Fruit fly (Drosophila melanogaster) whole organism: Measurements from ENCODE around the gene CG6006.

Experiments used
- CG8478 ChIP-seq: fragments of >200 bp; optimal IDR thresholded peaks from 2 replicates; lab custom pipeline; 2018; ENCODE audit warnings: inconsistent platforms
- Dll ChIP-seq: fragments of >200 bp; optimal IDR thresholded peaks from 2 replicates; lab custom pipeline; 2017
- EcR ChIP-seq, 2 experiments: fragments of >200 bp; optimal IDR thresholded peaks; 2 replicates each; lab custom pipeline; 2017; ENCODE audit warnings: missing biosample characterization in 2 of 2, missing genetic modification characterization in 2 of 2, missing genetic modification reagents in 2 of 2
- pan ChIP-seq: fragments of >200 bp; optimal IDR thresholded peaks from 2 replicates; lab custom pipeline; 2017
- psq ChIP-seq: fragments of >200 bp; optimal IDR thresholded peaks from 2 replicates; lab custom pipeline; 2017
- usp ChIP-seq: fragments of >200 bp; optimal IDR thresholded peaks from 2 replicates; lab custom pipeline; 2017; ENCODE audit warnings: missing biosample characterization, missing genetic modification characterization, mixed read lengths

Gene CG6006

DNA sequence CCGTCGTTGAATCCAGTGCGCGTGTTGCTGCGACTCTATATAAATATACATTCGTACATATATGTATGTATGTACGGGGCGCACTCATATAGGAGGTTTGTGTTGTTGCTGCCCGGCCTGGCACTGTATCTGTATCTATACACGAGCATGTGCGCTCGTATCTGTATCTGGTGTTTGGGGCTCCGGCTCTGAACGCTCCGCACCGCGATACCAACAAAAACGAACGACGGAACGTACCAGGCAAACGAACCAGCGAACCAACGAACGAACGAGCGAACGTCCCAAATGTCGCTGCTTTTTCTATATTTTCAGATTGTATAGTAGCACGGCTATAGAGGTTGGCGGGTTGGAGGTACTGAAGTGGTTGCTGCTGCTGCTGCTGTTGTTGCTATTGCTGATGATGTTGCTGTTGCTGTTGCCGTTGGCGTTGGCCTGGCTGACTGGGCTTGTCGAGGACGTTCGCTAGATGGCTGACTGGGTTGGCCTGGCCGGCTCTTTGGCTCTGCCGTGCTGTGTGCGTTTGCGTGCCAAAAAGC, 52.4 kb downstream of the CG6006 start:
- no peak for TF ChIP-seq usp (GFP tag; lab: Kevin White, UChicago)
- TF ChIP-seq CG8478 (lab: Kevin White, UChicago) = no peak
- TF ChIP-seq psq (lab: Kevin White, UChicago) = no peak
- TF ChIP-seq EcR (GFP tag; optimal IDR thresholded peaks at IDR 0.05; lab: Kevin White, UChicago) = peak in 1 of 2 experiments; percentile 41
- TF ChIP-seq pan (lab: Kevin White, UChicago) = no peak
- TF ChIP-seq Dll (lab: Kevin White, UChicago) = no peak

DNA sequence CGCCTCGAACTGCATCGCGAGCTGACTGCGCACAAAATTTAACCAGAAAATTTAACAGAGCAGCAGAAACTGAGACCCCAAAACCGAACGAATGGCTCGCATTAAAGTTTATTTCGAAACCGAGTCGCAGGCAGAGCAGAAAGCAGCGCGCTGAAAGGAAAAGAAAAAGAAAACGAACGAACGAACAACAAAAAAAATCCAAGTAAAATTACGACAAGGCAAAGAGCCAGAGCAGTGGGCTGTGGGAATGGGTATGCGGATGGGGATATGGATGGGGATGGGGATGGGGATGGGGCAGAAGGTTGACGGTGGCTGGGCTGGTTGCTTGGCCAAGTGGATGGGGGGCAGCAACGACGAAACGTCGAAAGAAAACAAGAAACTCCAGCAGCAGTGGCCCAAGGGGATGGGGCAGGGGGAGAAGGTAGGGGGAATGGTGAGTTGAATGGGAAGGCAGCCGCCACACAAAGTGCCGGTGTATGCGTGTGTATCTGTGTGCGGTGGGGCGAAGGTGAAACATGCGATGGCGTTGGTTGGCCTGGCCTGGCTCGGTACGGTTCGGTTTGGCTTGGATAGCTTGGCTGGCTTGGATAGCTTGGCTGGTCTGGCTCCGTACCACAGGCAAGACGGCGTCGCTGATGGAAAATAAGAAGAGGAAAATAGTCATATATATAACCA, 53.5 kb downstream of the CG6006 start:
- no peak for TF ChIP-seq usp (GFP tag; lab: Kevin White, UChicago)
- TF ChIP-seq EcR (GFP tag; optimal IDR thresholded peaks at IDR 0.05; lab: Kevin White, UChicago) = peak in 1 of 2 experiments; percentile 19

DNA sequence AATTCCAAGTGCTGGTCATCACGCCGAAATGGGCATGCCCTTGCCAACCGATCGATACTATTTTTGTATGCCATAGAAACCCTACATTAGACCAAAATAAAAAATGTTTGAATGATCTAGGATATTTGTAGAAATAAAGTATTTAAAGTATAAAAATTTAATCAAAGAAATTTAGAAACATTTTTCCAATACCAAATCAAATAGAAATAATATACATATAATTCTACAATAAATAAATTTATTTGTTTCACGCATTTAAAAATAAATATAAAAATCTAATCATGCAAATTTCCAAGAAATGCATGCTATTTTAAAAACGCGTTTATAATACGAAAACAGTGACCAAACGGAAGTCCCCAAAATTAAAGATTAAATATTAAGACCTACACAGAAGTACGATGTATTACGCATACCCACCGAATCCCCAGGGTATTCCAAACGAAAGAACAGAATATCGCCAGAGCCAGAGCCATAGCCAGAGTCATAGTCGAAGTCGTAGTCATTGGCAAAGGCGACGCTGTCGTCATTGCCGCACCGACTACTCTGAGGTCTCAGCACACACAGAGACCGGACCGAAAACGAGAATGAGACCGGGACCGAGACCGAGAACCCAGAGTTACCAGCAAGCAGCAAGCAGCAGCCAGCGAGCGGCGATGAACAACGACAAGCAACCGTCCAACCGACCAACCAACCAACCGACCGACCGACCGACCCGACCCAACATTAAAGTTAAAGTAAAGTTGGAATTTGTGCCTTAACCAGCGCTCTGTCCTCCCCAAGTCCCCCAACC, 54.3 kb downstream of the CG6006 start:
- TF ChIP-seq psq (lab: Kevin White, UChicago) (no peak), pan (lab: Kevin White, UChicago) (peak; percentile 70)

DNA sequence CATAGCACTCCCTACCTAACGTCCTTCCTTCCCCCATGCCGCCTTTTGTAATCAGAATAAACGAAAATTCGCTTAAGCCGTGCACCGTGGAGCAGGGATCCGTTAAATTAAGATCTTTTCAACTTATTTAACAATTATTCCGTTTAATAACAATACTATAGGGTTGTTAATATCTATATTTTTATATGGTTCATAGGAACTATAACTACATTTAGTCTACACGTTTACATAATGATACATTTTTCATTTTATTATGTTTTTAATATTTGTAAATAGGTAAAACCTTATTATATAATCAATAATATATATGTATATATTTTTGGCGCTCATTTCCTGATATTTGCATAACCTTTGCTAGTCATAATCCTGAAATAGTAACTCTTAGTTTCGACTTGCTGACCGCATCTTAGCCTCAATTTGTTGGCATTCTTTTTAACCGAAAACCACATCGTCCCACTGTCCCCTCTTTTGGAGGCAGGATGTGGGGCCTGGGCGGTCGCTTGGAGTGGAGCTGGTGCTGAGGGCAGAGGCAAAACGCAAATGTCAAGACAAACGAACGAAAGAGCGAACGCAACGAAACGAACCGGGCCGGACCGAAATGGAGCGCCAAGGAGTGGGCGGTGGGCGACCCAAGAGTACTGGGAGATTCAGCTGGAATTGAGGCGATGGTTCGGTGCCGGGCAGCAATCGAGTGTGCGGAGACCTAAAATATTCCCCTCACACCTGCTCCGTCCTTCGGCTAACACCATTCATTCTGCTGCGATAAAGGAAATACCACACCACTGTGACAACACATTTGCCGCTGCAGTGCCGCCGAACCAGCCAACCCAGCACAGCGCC, 55.2 kb downstream of the CG6006 start:
- no peak for TF ChIP-seq EcR (GFP tag; optimal IDR thresholded peaks at IDR 0.05; lab: Kevin White, UChicago)
- TF ChIP-seq pan (lab: Kevin White, UChicago) = no peak
- TF ChIP-seq CG8478 (lab: Kevin White, UChicago) = no peak
- TF ChIP-seq usp (GFP tag; lab: Kevin White, UChicago) = no peak
- peak; percentile 23 for TF ChIP-seq Dll (lab: Kevin White, UChicago)

DNA sequence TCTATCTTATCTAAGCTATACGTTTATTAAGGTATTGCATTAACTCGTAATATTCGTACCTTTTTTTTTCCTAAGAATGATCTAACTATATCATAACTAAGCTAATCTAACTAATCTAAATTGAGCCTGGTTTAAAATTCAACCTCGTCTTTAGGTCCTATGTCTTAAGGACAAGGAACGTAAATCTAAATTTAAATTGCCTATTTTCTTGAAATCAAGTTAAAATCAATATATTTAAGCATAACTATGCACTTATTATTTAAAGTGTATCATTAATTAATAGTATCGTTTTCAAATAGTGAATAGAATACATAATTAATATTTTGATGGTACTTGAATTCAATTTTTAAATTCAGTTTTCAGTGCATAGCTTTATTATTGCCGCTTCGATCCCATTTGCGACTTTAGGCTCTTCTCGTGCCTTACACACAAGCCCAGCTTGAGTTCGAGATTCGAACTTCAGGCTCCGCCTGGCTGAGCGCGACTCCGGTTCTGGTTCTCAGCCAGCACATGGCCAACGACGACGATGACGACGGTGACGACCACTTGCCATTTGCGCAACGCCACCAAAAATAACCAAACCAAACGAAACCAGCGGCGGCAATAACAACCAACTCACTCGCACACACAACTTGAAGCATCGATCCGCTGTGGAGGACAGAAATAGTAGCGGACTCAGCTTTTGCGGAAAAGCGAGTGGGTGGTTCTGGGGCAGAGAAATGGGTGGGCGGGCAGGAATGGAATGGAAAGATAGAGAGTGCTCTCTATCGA, 56.2 kb downstream of the CG6006 start:
- TF ChIP-seq Dll (lab: Kevin White, UChicago) (no peak), pan (lab: Kevin White, UChicago) (no peak)

DNA sequence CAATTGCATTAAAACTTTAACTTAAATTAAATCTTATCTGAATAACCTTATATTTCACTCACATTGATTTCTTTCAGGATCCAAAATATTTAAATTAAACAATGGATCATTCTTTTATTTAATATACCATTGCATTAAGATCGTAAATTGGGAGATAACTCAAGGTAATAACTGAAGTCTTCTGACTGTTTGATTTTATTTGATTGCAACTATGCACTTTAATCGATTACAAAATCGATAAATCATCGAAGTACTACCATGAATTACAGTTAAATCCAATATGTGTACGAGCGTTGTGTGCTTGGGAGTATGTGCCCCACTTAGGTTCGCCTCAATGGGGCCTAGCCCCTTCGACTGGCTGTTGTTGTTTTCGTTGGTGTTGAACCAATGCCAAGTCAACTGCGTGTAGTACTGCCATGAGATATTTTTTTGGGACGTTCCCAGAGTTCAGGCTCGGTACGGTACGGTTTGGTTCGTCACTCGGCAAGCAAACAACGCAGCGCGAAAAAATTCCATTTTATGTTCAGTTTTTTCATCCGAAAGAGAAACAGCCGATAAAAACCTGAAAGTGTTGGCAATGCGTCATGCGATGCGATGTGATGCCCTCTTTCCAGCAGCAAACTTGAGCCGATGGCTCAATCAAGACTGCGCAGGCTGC, 57.2 kb downstream of the CG6006 start:
- TF ChIP-seq CG8478 (lab: Kevin White, UChicago) (no peak), EcR (GFP tag; optimal IDR thresholded peaks at IDR 0.05; lab: Kevin White, UChicago) (no peak), psq (lab: Kevin White, UChicago) (no peak), Dll (lab: Kevin White, UChicago) (no peak), usp (GFP tag; lab: Kevin White, UChicago) (no peak), pan (lab: Kevin White, UChicago) (no peak)

DNA sequence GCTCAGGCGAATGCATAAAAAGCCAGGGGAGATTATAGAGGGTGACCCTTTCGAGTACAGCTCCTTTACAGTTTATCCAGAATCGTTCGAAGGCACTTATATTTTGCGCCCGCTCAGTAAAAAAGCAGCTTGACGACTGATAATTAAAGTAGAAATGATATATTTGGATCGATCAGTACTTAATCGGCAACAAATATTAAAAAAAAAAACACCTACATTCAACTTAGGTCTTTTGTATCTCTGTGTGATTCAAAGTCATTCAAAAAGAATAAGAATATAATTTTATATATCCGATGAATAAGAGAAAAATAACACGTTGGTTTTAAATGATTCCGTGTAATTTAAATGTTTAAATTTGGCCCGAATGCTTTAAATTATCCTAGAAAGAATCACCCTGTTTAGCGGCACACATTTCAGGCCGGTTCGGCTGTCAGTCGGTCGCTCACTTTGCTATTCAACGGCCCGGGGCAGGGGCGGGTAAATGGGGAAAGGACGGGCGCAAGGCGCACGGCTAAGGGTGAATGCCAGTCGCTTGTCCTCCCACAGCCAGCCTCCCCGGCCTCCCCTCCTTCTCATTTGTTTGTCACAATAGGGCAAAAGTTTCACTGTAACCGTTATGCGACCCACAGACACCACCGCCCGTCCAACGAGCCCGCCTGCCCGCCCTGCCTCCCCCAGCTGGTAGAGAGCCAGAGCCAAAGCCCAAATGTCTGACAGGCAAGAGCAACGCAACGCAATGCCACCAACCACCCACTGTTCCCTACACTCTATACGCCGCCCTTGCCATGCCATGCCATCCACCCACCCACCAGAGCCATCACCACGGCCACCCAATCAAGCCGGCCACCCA, 58.3 kb downstream of the CG6006 start:
- TF ChIP-seq usp (GFP tag; lab: Kevin White, UChicago) = no peak
- TF ChIP-seq EcR (GFP tag; optimal IDR thresholded peaks at IDR 0.05; lab: Kevin White, UChicago) = no peak
- no peak for TF ChIP-seq pan (lab: Kevin White, UChicago)
- no peak for TF ChIP-seq Dll (lab: Kevin White, UChicago)

DNA sequence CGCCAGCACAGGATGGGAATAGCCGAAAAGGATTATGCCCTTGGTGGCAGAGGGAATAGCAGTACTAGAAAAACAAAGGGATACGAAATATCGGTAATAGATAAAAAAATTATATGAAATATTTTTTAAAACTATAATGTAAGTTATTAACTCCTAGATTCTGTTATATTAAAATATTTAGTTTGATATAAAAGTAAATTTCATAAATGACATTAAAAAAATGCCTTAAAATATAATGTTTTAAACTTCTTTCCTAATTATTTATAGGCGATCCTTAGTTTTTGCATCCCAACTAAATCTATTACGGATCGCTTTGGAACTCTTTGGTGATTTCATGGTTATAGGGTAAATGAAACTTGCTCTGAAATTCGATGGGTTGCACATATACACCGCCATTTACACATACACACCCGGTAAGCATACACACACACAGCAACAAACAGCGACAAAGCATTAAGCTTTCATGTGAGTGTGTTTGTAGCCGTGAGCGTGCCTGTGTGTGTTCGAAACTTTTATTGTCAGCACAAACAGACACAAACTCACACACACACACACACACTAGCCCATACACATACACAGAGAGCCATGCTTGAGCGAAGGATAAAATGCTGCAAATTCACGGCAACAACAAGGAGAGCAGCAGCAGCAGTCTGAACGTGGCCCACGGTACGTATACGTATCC, 59.2 kb downstream of the CG6006 start:
- TF ChIP-seq EcR (GFP tag; optimal IDR thresholded peaks at IDR 0.05; lab: Kevin White, UChicago) (no peak), usp (GFP tag; lab: Kevin White, UChicago) (no peak), psq (lab: Kevin White, UChicago) (no peak), pan (lab: Kevin White, UChicago) (no peak), Dll (lab: Kevin White, UChicago) (no peak), CG8478 (lab: Kevin White, UChicago) (no peak)
